Worm (Caenorhabditis elegans) whole organism, mixed stage, embryonic: Measurements from ENCODE around the gene rpb-6.

Experiments
- M03D4.4 ChIP-seq: sonication (generic microtip); optimal IDR thresholded peaks from 2 replicates; lab custom pipeline; 2017; ENCODE audit warnings: mild to moderate bottlenecking, missing genetic modification characterization, missing compliant biosample characterization
- bed-3 ChIP-seq: fragments of 200-800 bp; sonication (Bioruptor generic); optimal IDR thresholded peaks from 3 replicates; lab custom pipeline; 2018; ENCODE audit warnings: mild to moderate bottlenecking, missing genetic modification characterization, moderate library complexity, missing compliant biosample characterization
- blmp-1 ChIP-seq: fragments of 150-350 bp; optimal IDR thresholded peaks from 2 replicates; lab custom pipeline; 2014; ENCODE audit warnings: missing biosample characterization, missing genetic modification characterization
- ceh-39 ChIP-seq: fragments of 150-350 bp; optimal IDR thresholded peaks from 2 replicates; lab custom pipeline; 2014; ENCODE audit warnings: missing biosample characterization, missing genetic modification characterization
- ceh-43 ChIP-seq: fragments of 200-800 bp; sonication (Bioruptor generic); optimal IDR thresholded peaks from 2 replicates; lab custom pipeline; 2018; ENCODE audit warnings: mild to moderate bottlenecking, missing genetic modification characterization, moderate library complexity, missing compliant biosample characterization
- ceh-83 ChIP-seq: fragments of 200-800 bp; sonication (Bioruptor generic); optimal IDR thresholded peaks from 2 replicates; lab custom pipeline; 2018; ENCODE audit warnings: mild to moderate bottlenecking, missing genetic modification characterization, missing compliant biosample characterization
- ces-1 ChIP-seq: fragments of 150-350 bp; optimal IDR thresholded peaks from 2 replicates; lab custom pipeline; 2014; ENCODE audit warnings: missing biosample characterization, missing genetic modification reagents, missing genetic modification characterization
- cnd-1 ChIP-seq: fragments of 200-800 bp; sonication (Bioruptor generic); optimal IDR thresholded peaks from 2 replicates; lab custom pipeline; 2018; ENCODE audit warnings: mild to moderate bottlenecking, missing genetic modification characterization, missing compliant biosample characterization
- drap-1 ChIP-seq: fragments of 200-800 bp; sonication (Bioruptor generic); optimal IDR thresholded peaks from 3 replicates; lab custom pipeline; 2018; ENCODE audit warnings: mild to moderate bottlenecking, missing genetic modification characterization, missing compliant biosample characterization
- elt-1 ChIP-seq: sonication (generic microtip); optimal IDR thresholded peaks from 2 replicates; lab custom pipeline; 2017; ENCODE audit warnings: missing genetic modification characterization, mild to moderate bottlenecking, missing compliant biosample characterization, antibody characterized with exemption, moderate library complexity, borderline replicate concordance; ENCODE audit not compliant: insufficient read depth
- elt-3 ChIP-seq: fragments of 150-350 bp; optimal IDR thresholded peaks from 2 replicates; lab custom pipeline; 2014; ENCODE audit warnings: missing biosample characterization, missing genetic modification characterization
- flh-1 ChIP-seq: fragments of 200-800 bp; sonication (Bioruptor generic); optimal IDR thresholded peaks from 2 replicates; lab custom pipeline; 2018; ENCODE audit warnings: mild to moderate bottlenecking, missing genetic modification characterization, moderate library complexity, missing compliant biosample characterization
- ham-2 ChIP-seq: fragments of 200-800 bp; sonication (Bioruptor generic); optimal IDR thresholded peaks from 2 replicates; lab custom pipeline; 2018; ENCODE audit warnings: mild to moderate bottlenecking, missing genetic modification characterization, missing compliant biosample characterization
- hlh-1 ChIP-seq: fragments of 150-350 bp; optimal IDR thresholded peaks from 2 replicates; lab custom pipeline; 2014; ENCODE audit warnings: missing biosample characterization, missing genetic modification reagents, missing genetic modification characterization
- lin-13 ChIP-seq: fragments of 150-350 bp; optimal IDR thresholded peaks from 2 replicates; lab custom pipeline; 2014; ENCODE audit warnings: missing biosample characterization, missing genetic modification characterization
- lin-32 ChIP-seq: fragments of 200-800 bp; sonication (Bioruptor generic); optimal IDR thresholded peaks from 2 replicates; lab custom pipeline; 2018; ENCODE audit warnings: mild to moderate bottlenecking, missing genetic modification characterization, missing compliant biosample characterization
- lsy-2 ChIP-seq: fragments of 150-350 bp; optimal IDR thresholded peaks from 2 replicates; lab custom pipeline; 2014; ENCODE audit warnings: missing biosample characterization, missing genetic modification characterization
- mab-5 ChIP-seq: fragments of 150-350 bp; optimal IDR thresholded peaks from 2 replicates; lab custom pipeline; 2014; ENCODE audit warnings: missing biosample characterization, missing genetic modification characterization
- mep-1 ChIP-seq: fragments of 150-350 bp; optimal IDR thresholded peaks from 2 replicates; lab custom pipeline; 2017; ENCODE audit warnings: missing biosample characterization, missing genetic modification reagents, missing genetic modification characterization, inconsistent platforms
- mls-2 ChIP-seq: sonication (generic microtip); optimal IDR thresholded peaks from 2 replicates; lab custom pipeline; 2016; ENCODE audit warnings: mild to moderate bottlenecking, missing genetic modification characterization, moderate library complexity, missing compliant biosample characterization
- nhr-12 ChIP-seq: fragments of 150-350 bp; optimal IDR thresholded peaks from 2 replicates; lab custom pipeline; 2014; ENCODE audit warnings: missing biosample characterization, missing genetic modification characterization
- nhr-2 ChIP-seq: fragments of 150-350 bp; optimal IDR thresholded peaks from 2 replicates; lab custom pipeline; 2014; ENCODE audit warnings: missing biosample characterization, missing genetic modification characterization
- nhr-237 ChIP-seq: fragments of 150-350 bp; optimal IDR thresholded peaks from 2 replicates; lab custom pipeline; 2014; ENCODE audit warnings: missing biosample characterization, missing genetic modification characterization
- nhr-28 ChIP-seq: fragments of 150-350 bp; optimal IDR thresholded peaks from 2 replicates; lab custom pipeline; 2014; ENCODE audit warnings: missing biosample characterization, missing genetic modification characterization
- nhr-76 ChIP-seq: sonication (generic microtip); optimal IDR thresholded peaks from 2 replicates; lab custom pipeline; 2017; ENCODE audit warnings: missing biosample characterization, missing genetic modification characterization
- pha-4 ChIP-seq: fragments of 150-350 bp; optimal IDR thresholded peaks from 2 replicates; lab custom pipeline; 2018; ENCODE audit warnings: missing biosample characterization, missing genetic modification reagents, missing genetic modification characterization
- sem-2 ChIP-seq: fragments of 200-800 bp; sonication (Bioruptor generic); optimal IDR thresholded peaks from 2 replicates; lab custom pipeline; 2018; ENCODE audit warnings: mild to moderate bottlenecking, missing genetic modification characterization, missing compliant biosample characterization
- snpc-4 ChIP-seq: fragments of 150-350 bp; optimal IDR thresholded peaks from 2 replicates; lab custom pipeline; 2014; ENCODE audit warnings: missing biosample characterization, missing genetic modification characterization
- sptf-1 ChIP-seq: sonication (generic microtip); optimal IDR thresholded peaks from 2 replicates; lab custom pipeline; 2017; ENCODE audit warnings: mild to moderate bottlenecking, missing genetic modification characterization, moderate library complexity, missing compliant biosample characterization
- tbx-8 ChIP-seq: fragments of 200-800 bp; sonication (Bioruptor generic); optimal IDR thresholded peaks from 2 replicates; lab custom pipeline; 2018; ENCODE audit warnings: mild to moderate bottlenecking, missing genetic modification characterization, moderate library complexity, missing compliant biosample characterization
- unc-120 ChIP-seq: sonication (generic microtip); optimal IDR thresholded peaks from 2 replicates; lab custom pipeline; 2017; ENCODE audit warnings: missing genetic modification characterization, missing compliant biosample characterization; ENCODE audit not compliant: poor library complexity, severe bottlenecking
- unc-39 ChIP-seq: fragments of 150-350 bp; optimal IDR thresholded peaks from 2 replicates; lab custom pipeline; 2014; ENCODE audit warnings: missing biosample characterization, missing genetic modification characterization
- unc-62 ChIP-seq: fragments of 150-350 bp; optimal IDR thresholded peaks from 2 replicates; lab custom pipeline; 2014; ENCODE audit warnings: missing biosample characterization, missing genetic modification reagents, missing genetic modification characterization
- zip-8 ChIP-seq: fragments of 150-350 bp; optimal IDR thresholded peaks from 2 replicates; lab custom pipeline; 2014; ENCODE audit warnings: missing biosample characterization, missing genetic modification characterization
- ztf-11 ChIP-seq: fragments of 150-350 bp; optimal IDR thresholded peaks from 2 replicates; lab custom pipeline; 2014; ENCODE audit warnings: missing biosample characterization, missing genetic modification characterization

The rpb-6 gene

ce11 chrII:10558345-10558744 lies 20.8 kb upstream of the rpb-6 start:
- TF ChIP-seq ceh-43 (GFP tag; lab: Kevin White, UChicago) (no peak), bed-3 (no peak), hlh-1 (peak; percentile 85), unc-62 (GFP tag; lab: Kevin White, UChicago) (peak; percentile 13), mls-2 (tag; lab: Kevin White, UChicago) (no peak), lsy-2 (tag; lab: Kevin White, UChicago) (no peak), unc-120 (tag; lab: Kevin White, UChicago) (peak; percentile 85), drap-1 (no peak), mep-1 (tag; lab: Kevin White, UChicago) (no peak)

- no peak for TF ChIP-seq unc-39
- TF ChIP-seq tbx-8 (GFP tag; lab: Kevin White, UChicago): no peak
- TF ChIP-seq nhr-237 (tag; lab: Kevin White, UChicago): no peak
- no peak for TF ChIP-seq mab-5 (tag; lab: Kevin White, UChicago)
- no peak for TF ChIP-seq nhr-2 (tag; lab: Kevin White, UChicago)
- TF ChIP-seq lin-32: no peak
- TF ChIP-seq mep-1 (tag; lab: Kevin White, UChicago): no peak
- TF ChIP-seq sem-2 (GFP tag; lab: Kevin White, UChicago): no peak
- no peak for TF ChIP-seq lsy-2 (tag; lab: Kevin White, UChicago)
- no peak for TF ChIP-seq zip-8 (tag; lab: Kevin White, UChicago)
- TF ChIP-seq M03D4.4: no peak
- TF ChIP-seq bed-3: no peak
- TF ChIP-seq ham-2 (GFP tag; lab: Kevin White, UChicago): no peak
- TF ChIP-seq mls-2 (tag; lab: Kevin White, UChicago): no peak
- TF ChIP-seq blmp-1 (tag; lab: Kevin White, UChicago): no peak
- TF ChIP-seq unc-62 (GFP tag; lab: Kevin White, UChicago): no peak
Observed at ce11 chrII:10558962-10559415, 20.2 kb upstream of the rpb-6 start.

- TF ChIP-seq lin-32 (no peak), nhr-2 (tag; lab: Kevin White, UChicago) (no peak), tbx-8 (GFP tag; lab: Kevin White, UChicago) (no peak)
- TF ChIP-seq, all 35 proteins: peak for 0
Observed at ce11 chrII:10559671-10560184, 19.5 kb upstream of the rpb-6 start.

- peak; percentile 92 for TF ChIP-seq drap-1
- TF ChIP-seq zip-8 (tag; lab: Kevin White, UChicago): no peak
- peak; percentile 97 for TF ChIP-seq sptf-1
- peak; percentile 100 for TF ChIP-seq nhr-237 (tag; lab: Kevin White, UChicago)
- TF ChIP-seq ces-1 (GFP tag; lab: Kevin White, UChicago): peak; percentile 98
- peak; percentile 30 for TF ChIP-seq sem-2 (GFP tag; lab: Kevin White, UChicago)
- TF ChIP-seq lin-13: peak; percentile 100
- peak; percentile 97 for TF ChIP-seq unc-62 (GFP tag; lab: Kevin White, UChicago)
- TF ChIP-seq nhr-28 (tag; lab: Kevin White, UChicago): peak; percentile 87
- TF ChIP-seq elt-1 (tag; lab: Kevin White, UChicago): peak; percentile 68
- TF ChIP-seq ceh-39 (tag; lab: Kevin White, UChicago): peak; percentile 99
- peak; percentile 85 for TF ChIP-seq elt-3 (tag; lab: Kevin White, UChicago)
- TF ChIP-seq lsy-2 (tag; lab: Kevin White, UChicago): peak; percentile 95
- TF ChIP-seq nhr-2 (tag; lab: Kevin White, UChicago): peak; percentile 74
- peak; percentile 89 for TF ChIP-seq mls-2 (tag; lab: Kevin White, UChicago)
- TF ChIP-seq ham-2 (GFP tag; lab: Kevin White, UChicago): peak; percentile 84
- TF ChIP-seq unc-39: peak; percentile 36
- peak; percentile 72 for TF ChIP-seq tbx-8 (GFP tag; lab: Kevin White, UChicago)
- TF ChIP-seq ceh-43 (GFP tag; lab: Kevin White, UChicago): peak; percentile 87
- peak; percentile 79 for TF ChIP-seq blmp-1 (tag; lab: Kevin White, UChicago)
- no peak for TF ChIP-seq snpc-4 (tag; lab: Kevin White, UChicago)
- TF ChIP-seq unc-120 (tag; lab: Kevin White, UChicago): peak; percentile 91
- peak; percentile 98 for TF ChIP-seq pha-4 (tag; lab: Kevin White, UChicago)
- TF ChIP-seq mep-1 (tag; lab: Kevin White, UChicago): peak; percentile 100
- peak; percentile 88 for TF ChIP-seq hlh-1
- TF ChIP-seq ceh-83: peak; percentile 88
- peak; percentile 92 for TF ChIP-seq M03D4.4
- peak; percentile 49 for TF ChIP-seq flh-1
- peak; percentile 96 for TF ChIP-seq cnd-1 (tag; lab: Kevin White, UChicago)
- TF ChIP-seq mab-5 (tag; lab: Kevin White, UChicago): peak; percentile 84
- peak; percentile 80 for TF ChIP-seq ztf-11
- TF ChIP-seq bed-3: peak; percentile 63
- TF ChIP-seq nhr-12 (tag; lab: Kevin White, UChicago): peak; percentile 68
- TF ChIP-seq nhr-76 (tag; lab: Kevin White, UChicago): no peak
- peak; percentile 37 for TF ChIP-seq lin-32
- TF ChIP-seq, all 35 proteins: peak for 32
Observed at ce11 chrII:10563368-10563767, 15.8 kb upstream of the rpb-6 start, which contains the start of gene cdc-48.1. Gene cdc-48.1, minus strand, starts transcription at chrII:10563407.
